Worm (Caenorhabditis elegans) whole organism, L1 larva: ENCODE data around the gene Y69E1A.4.

Experiments
- lin-39 ChIP-seq: fragments of 150-350 bp; optimal IDR thresholded peaks from 2 replicates; lab custom pipeline; 2014; ENCODE audit warnings: missing biosample characterization, missing genetic modification reagents, missing genetic modification characterization
- pag-3 ChIP-seq: sonication (generic microtip); optimal IDR thresholded peaks from 2 replicates; lab custom pipeline; 2017; ENCODE audit warnings: missing genetic modification characterization, mild to moderate bottlenecking, missing compliant biosample characterization, antibody characterized with exemption, borderline replicate concordance; ENCODE audit not compliant: insufficient read depth
- zip-4 ChIP-seq: fragments of 200-800 bp; sonication (Bioruptor generic); optimal IDR thresholded peaks from 2 replicates; lab custom pipeline; 2018; ENCODE audit warnings: mild to moderate bottlenecking, missing genetic modification characterization, moderate library complexity, missing compliant biosample characterization

DNA sequence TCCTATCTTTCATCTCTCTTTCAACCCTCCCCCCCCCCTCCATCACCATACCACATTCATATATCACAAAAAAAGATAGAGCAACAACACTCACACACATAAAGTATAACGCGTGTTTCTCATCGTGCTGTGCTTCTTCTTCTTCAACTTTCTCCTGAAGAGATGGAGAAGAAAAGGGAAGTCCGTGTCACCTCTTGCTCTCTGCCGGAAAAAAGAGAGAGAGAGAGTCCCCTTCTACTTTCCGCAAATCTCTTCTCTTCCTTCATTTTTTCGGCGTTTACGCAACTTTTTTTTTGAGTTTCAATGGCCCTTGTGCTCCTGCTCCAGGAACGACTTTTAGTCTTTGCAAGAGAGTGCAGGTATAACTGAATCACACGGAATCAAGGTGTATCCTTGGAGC, 24.6 kb downstream of the Y69E1A.4 start:
- TF ChIP-seq lin-39 (tag; lab: Kevin White, UChicago) (no peak), pag-3 (no peak), zip-4 (GFP tag; lab: Kevin White, UChicago) (no peak)
